Fruit fly (Drosophila melanogaster): ENCODE measurements around the gene yellow-f2.

Gene yellow-f2

DNA sequence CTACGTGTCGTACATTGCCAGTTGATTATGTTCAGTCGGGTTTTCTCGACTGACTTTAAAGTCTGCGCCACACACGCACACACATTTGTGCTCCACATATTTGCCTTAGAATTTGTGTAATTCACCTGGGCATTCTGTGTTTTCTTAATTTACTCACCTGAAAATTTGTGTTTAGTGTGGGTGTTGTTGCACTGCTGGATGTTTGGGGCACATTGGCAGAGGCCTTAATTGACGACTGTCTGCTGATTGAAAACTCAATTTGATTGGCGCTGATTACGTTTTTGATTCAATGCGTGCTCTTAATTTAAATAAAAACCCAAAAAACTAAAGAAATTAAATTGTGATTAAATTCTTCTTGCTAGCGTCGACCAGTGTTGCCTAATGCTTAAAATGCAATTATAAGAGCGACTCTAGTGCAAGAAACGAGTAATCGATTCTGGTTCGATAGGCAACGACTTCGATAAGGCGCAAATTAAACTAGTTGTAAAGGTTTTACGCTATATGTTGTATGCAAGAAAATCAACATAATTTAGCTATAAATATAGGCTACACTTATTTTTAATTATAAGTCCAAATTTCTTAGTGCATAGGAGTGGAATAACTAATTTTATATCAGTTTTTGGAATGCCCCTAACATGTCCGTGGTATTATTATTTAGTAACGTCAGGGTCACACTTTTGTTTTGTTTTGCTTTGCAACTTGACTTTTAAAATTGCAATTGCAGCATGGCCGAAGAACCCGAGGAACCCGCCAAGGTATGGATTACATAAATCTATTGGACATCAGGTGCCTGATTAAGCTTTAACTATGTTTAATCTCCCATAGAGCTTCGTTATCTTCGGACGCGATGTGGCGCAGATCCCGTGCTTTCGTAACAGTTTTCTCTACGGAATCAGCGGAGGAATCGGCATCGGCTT is 35.6 kb upstream of the yellow-f2 start, which contains the start of the genes CG46281 and CG46280:
Gene CG46281, minus strand, starts transcription at position 51 of the 917 bp plus-strand sequence.
Gene CG46280, minus strand, starts transcription at position 403 of the 917 bp plus-strand sequence.
- TF ChIP-seq psq (optimal IDR thresholded peaks at IDR 0.05) (no peak), h (optimal IDR thresholded peaks at IDR 0.05) (no peak), Sin3A (optimal IDR thresholded peaks at IDR 0.05) (no peak), ttk (optimal IDR thresholded peaks at IDR 0.05) (no peak), insv (optimal IDR thresholded peaks at IDR 0.05) (no peak), Myc (optimal IDR thresholded peaks at IDR 0.05) (no peak)

DNA sequence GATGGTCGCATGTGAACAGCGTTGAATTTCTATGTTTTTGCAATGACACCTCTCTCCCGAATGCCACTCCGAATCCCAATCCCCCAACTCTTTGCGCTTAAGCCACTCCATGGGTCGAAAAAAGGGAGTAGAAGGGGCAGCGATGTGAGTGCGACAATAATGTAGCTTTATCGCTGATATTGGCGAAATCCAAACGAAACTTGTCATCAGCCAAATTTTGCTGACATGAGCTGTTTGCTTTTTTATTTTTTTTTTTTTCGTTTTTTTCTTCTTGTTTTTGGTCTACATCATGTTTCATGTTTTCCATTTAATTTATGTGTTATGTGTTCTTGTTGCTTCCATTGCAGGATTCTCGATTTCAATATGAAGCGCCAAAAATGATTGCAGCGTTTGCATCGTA is 24.0 kb upstream of the yellow-f2 start:
- no peak for TF ChIP-seq psq (optimal IDR thresholded peaks at IDR 0.05)
- no peak for TF ChIP-seq ttk (optimal IDR thresholded peaks at IDR 0.05)
- no peak for TF ChIP-seq h (optimal IDR thresholded peaks at IDR 0.05)
- no peak for TF ChIP-seq insv (optimal IDR thresholded peaks at IDR 0.05)
- TF ChIP-seq Myc (optimal IDR thresholded peaks at IDR 0.05): no peak
- TF ChIP-seq Sin3A (optimal IDR thresholded peaks at IDR 0.05): no peak

DNA sequence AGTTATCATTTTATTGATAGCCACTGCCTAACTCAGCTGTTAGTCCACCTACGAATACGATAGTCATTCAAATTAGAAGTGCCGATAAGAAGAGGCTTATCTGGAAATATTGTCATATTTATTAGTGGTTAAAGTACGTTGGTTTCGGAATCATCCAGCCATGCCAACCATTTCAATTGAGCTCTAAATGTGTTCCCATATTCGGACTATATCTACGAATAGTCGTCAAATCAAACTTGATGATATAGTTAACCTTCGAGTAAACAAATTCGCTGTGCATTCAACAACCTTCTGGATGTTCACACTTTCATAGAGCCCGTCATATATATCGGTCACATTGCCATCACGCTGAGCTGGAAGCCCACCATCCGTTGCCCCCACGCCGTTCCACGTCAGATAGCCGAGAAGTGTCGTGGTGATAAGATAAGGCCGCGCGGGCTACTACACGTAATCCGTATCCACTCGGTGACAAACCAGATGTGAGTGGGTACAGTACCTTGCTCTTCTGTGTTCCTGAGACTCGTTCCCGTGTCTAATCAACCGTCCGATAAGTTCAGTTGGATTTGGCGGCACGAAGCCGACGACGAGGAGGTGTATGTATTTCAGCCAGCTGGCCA is 23.4 kb upstream of the yellow-f2 start:
- TF ChIP-seq Myc (optimal IDR thresholded peaks at IDR 0.05) (no peak), ttk (optimal IDR thresholded peaks at IDR 0.05) (no peak), psq (optimal IDR thresholded peaks at IDR 0.05) (no peak), h (optimal IDR thresholded peaks at IDR 0.05) (no peak), insv (optimal IDR thresholded peaks at IDR 0.05) (no peak), Sin3A (optimal IDR thresholded peaks at IDR 0.05) (no peak)

dm6 chr3R:13017623-13018036 is 22.7 kb upstream of the yellow-f2 start:
- TF ChIP-seq Sin3A (optimal IDR thresholded peaks at IDR 0.05): no peak
- no peak for TF ChIP-seq ttk (optimal IDR thresholded peaks at IDR 0.05)
- TF ChIP-seq Myc (optimal IDR thresholded peaks at IDR 0.05): no peak
- no peak for TF ChIP-seq insv (optimal IDR thresholded peaks at IDR 0.05)
- TF ChIP-seq psq (optimal IDR thresholded peaks at IDR 0.05): no peak
- no peak for TF ChIP-seq h (optimal IDR thresholded peaks at IDR 0.05)

DNA sequence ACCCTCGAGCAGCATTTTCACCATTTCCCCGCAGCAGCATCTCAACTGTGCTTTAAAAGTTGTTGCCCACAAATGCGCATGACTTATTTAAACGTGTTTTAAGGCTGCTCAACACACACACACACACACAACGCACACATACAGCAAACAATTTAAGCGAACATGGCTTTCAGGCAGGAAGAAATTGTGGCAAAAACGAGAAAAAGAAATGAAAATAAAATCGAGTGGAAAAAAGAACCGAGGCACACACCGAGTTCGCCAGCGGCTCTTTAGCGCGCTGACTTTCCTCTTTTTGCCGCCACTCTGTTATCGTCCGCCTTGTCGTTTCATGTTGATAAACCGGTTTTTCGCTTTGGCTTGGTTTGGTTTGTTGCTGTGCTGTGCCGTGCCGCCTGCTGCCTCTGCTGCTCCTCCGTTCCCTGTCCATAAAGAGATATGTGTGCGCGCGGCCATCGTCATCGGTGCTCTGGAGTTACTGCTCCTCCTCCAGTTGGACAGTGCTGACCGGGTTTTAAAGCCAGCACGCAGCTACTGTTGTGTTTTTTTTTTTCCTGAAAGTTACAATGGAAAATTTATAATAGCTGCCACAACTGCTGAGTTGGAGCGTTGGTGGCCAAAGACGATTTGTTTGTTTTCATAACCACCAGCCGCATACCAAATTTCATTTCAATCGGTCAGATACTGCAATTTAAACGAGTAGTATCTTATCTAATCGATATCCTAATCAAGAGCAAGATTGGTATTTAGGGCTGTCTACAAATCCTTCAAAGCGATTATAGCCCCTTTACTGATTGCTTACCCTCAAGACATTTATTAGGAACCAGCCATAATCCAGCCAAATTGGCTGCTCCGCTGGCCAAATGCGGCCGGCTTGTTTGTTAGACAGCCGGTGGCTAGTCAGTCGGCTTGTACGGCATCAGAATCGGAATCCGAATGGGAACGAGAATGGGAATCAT is 21.1 kb upstream of the yellow-f2 start:
- TF ChIP-seq h (optimal IDR thresholded peaks at IDR 0.05): no peak
- no peak for TF ChIP-seq insv (optimal IDR thresholded peaks at IDR 0.05)
- TF ChIP-seq psq (optimal IDR thresholded peaks at IDR 0.05): no peak

dm6 chr3R:13015402-13015801 is 20.5 kb upstream of the yellow-f2 start:
- no peak for TF ChIP-seq insv (optimal IDR thresholded peaks at IDR 0.05)

DNA sequence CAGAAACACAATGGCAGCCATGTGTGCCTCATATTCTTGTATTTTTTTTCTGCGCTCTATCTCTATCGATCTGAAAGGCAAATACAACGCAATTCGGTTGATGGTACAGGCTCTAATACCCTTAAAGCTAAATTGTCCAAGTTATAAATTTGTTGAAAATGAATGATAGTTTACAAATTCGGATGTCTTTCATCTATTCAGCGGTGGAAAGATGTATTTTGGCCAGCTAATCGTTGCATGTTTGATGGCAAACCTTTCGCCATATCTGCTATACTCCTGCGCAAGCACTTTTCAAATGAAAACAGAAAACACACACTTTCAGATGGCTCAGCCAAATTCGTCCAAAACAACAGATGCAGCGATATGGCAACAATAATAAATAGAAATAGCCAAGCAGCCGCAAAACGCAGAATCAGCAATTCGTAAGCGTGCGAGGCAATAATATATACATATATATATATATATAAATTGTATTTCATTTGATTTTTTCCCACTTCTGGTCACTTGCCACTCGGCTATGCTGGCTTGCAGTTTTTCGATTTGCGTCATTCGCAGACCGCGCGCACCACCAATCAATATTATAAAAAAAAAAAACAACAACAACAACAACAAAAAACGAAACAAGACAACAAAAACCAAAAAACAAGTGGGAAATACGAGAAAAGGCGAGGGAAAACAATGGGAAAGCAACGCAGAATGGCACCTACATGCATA is 19.4 kb upstream of the yellow-f2 start:
- TF ChIP-seq insv (optimal IDR thresholded peaks at IDR 0.05): no peak
- TF ChIP-seq h (optimal IDR thresholded peaks at IDR 0.05): no peak
- no peak for TF ChIP-seq Sin3A (optimal IDR thresholded peaks at IDR 0.05)
- no peak for TF ChIP-seq ttk (optimal IDR thresholded peaks at IDR 0.05)

DNA sequence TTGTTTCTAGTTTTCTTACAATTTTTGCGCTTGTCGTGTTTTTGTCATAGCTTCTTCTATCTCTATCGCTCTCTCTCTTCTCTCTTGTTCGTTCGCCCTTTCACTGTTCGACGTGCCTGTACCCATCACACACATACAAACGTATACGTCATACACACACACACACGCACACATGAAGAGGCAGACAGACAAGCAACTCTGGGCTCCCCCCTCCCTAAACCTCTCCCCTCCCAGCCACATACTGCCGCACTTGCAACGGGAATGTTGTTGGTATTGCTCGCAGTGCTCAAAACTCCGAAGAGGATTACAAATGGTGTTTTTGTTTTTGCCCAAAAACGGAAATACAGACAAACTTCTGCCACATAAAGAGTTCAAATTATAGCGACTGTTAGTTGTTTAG is 18.0 kb upstream of the yellow-f2 start:
- TF ChIP-seq ttk (optimal IDR thresholded peaks at IDR 0.05): no peak
- TF ChIP-seq insv (optimal IDR thresholded peaks at IDR 0.05): no peak
- no peak for TF ChIP-seq Myc (optimal IDR thresholded peaks at IDR 0.05)
- TF ChIP-seq psq (optimal IDR thresholded peaks at IDR 0.05): no peak
- TF ChIP-seq h (optimal IDR thresholded peaks at IDR 0.05): no peak
- TF ChIP-seq Sin3A (optimal IDR thresholded peaks at IDR 0.05): no peak

- TF ChIP-seq insv (optimal IDR thresholded peaks at IDR 0.05) (no peak), Myc (optimal IDR thresholded peaks at IDR 0.05) (no peak), ttk (optimal IDR thresholded peaks at IDR 0.05) (no peak), psq (optimal IDR thresholded peaks at IDR 0.05) (no peak), h (optimal IDR thresholded peaks at IDR 0.05) (no peak), Sin3A (optimal IDR thresholded peaks at IDR 0.05) (no peak)
Observed at dm6 chr3R:13012351-13012750, 17.4 kb upstream of the yellow-f2 start.

dm6 chr3R:13011621-13011963 is 16.6 kb upstream of the yellow-f2 start, which contains the start of gene CtBP:
Gene CtBP, plus strand, starts transcription at chr3R:13011649.
- no peak for TF ChIP-seq Sin3A (optimal IDR thresholded peaks at IDR 0.05)

- TF ChIP-seq psq (optimal IDR thresholded peaks at IDR 0.05) (no peak), insv (optimal IDR thresholded peaks at IDR 0.05) (no peak), h (optimal IDR thresholded peaks at IDR 0.05) (no peak), Myc (optimal IDR thresholded peaks at IDR 0.05) (no peak), Sin3A (optimal IDR thresholded peaks at IDR 0.05) (no peak), ttk (optimal IDR thresholded peaks at IDR 0.05) (no peak)
Observed at dm6 chr3R:13010905-13011620, 16.1 kb upstream of the yellow-f2 start, which contains the start of gene CG8031. Gene CG8031, minus strand, starts transcription at chr3R:13011310.
